Fruit fly (Drosophila melanogaster) whole organism, embryonic: ENCODE measurements around the gene TwdlK.

ENCODE experiments used
- Adf1 ChIP-seq: fragments of 200-800 bp; sonication (Bioruptor generic); IDR thresholded peaks from 2 replicates; pipeline ENCODE4 v1.3.6; 2022; ENCODE audit warnings: missing biosample characterization, missing genetic modification characterization
- Atf3 ChIP-seq: fragments of 200-800 bp; sonication (Bioruptor generic); optimal IDR thresholded peaks from 3 replicates; lab custom pipeline; 2016; ENCODE audit warnings: missing biosample characterization, missing genetic modification characterization
- Bgb ChIP-seq: fragments of 200-800 bp; sonication (Bioruptor generic); IDR thresholded peaks from 2 replicates; pipeline ENCODE4 v1.3.6; 2022; ENCODE audit warnings: missing biosample characterization, missing genetic modification characterization; ENCODE audit not compliant: partially characterized antibody
- CG10209 ChIP-seq: fragments of 200-800 bp; sonication (Bioruptor generic); optimal IDR thresholded peaks from 3 replicates; lab custom pipeline; 2017; ENCODE audit warnings: missing biosample characterization, mild to moderate bottlenecking, missing genetic modification characterization, missing genetic modification reagents
- CG13123 ChIP-seq: fragments of 200-800 bp; sonication (Bioruptor generic); optimal IDR thresholded peaks from 2 replicates; lab custom pipeline; 2016; ENCODE audit warnings: missing biosample characterization, missing genetic modification characterization
- CG13296 ChIP-seq: fragments of 200-800 bp; sonication (Bioruptor generic); optimal IDR thresholded peaks from 3 replicates; lab custom pipeline; 2018; ENCODE audit warnings: missing biosample characterization, mild to moderate bottlenecking, missing genetic modification characterization
- CG15073 ChIP-seq: fragments of 200-800 bp; sonication (Bioruptor generic); optimal IDR thresholded peaks from 2 replicates; lab custom pipeline; 2016; ENCODE audit warnings: missing biosample characterization, missing genetic modification characterization
- CG16863 ChIP-seq: fragments of 200-800 bp; sonication (Bioruptor generic); optimal IDR thresholded peaks from 3 replicates; lab custom pipeline; 2016; ENCODE audit warnings: missing biosample characterization, missing genetic modification characterization
- CG17359 ChIP-seq: fragments of 200-800 bp; sonication (Bioruptor generic); optimal IDR thresholded peaks from 3 replicates; lab custom pipeline; 2018; ENCODE audit warnings: missing biosample characterization, mild to moderate bottlenecking, missing genetic modification characterization, moderate library complexity
- CG18476 ChIP-seq: fragments of 200-800 bp; sonication (Bioruptor generic); optimal IDR thresholded peaks from 2 replicates; lab custom pipeline; 2016; ENCODE audit warnings: missing biosample characterization, mild to moderate bottlenecking, missing genetic modification characterization
- CG3407 ChIP-seq: fragments of 200-800 bp; sonication (Bioruptor generic); optimal IDR thresholded peaks from 2 replicates; lab custom pipeline; 2018; ENCODE audit warnings: missing biosample characterization, mild to moderate bottlenecking, missing genetic modification characterization
- CG4424 ChIP-seq: fragments of 200-800 bp; sonication (Bioruptor generic); optimal IDR thresholded peaks from 3 replicates; lab custom pipeline; 2016; ENCODE audit warnings: missing biosample characterization, missing genetic modification characterization
- CG6175 ChIP-seq: fragments of 200-800 bp; sonication (Bioruptor generic); IDR thresholded peaks from 3 replicates; pipeline ENCODE4 v1.3.6; 2022; ENCODE audit warnings: missing biosample characterization, missing genetic modification characterization
- CG7745 ChIP-seq: fragments of 200-800 bp; sonication (Bioruptor generic); optimal IDR thresholded peaks from 2 replicates; lab custom pipeline; 2018; ENCODE audit warnings: missing biosample characterization, mild to moderate bottlenecking, missing genetic modification characterization, moderate library complexity
- CG7987 ChIP-seq: fragments of 200-800 bp; sonication (Bioruptor generic); optimal IDR thresholded peaks from 2 replicates; lab custom pipeline; 2018; ENCODE audit warnings: missing biosample characterization, mild to moderate bottlenecking, missing genetic modification characterization, moderate library complexity
- CrebB ChIP-seq: fragments of 200-800 bp; sonication (Bioruptor generic); optimal IDR thresholded peaks from 3 replicates; lab custom pipeline; 2018; ENCODE audit warnings: missing biosample characterization, mild to moderate bottlenecking, missing genetic modification characterization
- Dbx ChIP-seq: fragments of 200-800 bp; sonication (Bioruptor generic); IDR thresholded peaks from 3 replicates; pipeline ENCODE4 v1.3.6; 2022; ENCODE audit warnings: missing biosample characterization, missing genetic modification characterization
- Deaf1 ChIP-seq: fragments of 200-800 bp; optimal IDR thresholded peaks from 3 replicates; lab custom pipeline; 2019; ENCODE audit warnings: missing biosample characterization, mild to moderate bottlenecking, missing genetic modification characterization, moderate library complexity
- ERR ChIP-seq: fragments of 200-800 bp; sonication (Bioruptor generic); optimal IDR thresholded peaks from 2 replicates; lab custom pipeline; 2016; ENCODE audit warnings: missing biosample characterization, missing genetic modification characterization
- Eip74EF ChIP-seq, 2 experiments: fragments of 200-800 bp in 1 of 2; fragments of >200 bp in 1 of 2; sonication (Bioruptor generic) in 1 of 2; optimal IDR thresholded peaks; 2 replicates each; lab custom pipeline; 2017 to 2019; ENCODE audit warnings: missing biosample characterization in 2 of 2, missing genetic modification characterization in 2 of 2, mild to moderate bottlenecking in 1 of 2, moderate library complexity in 1 of 2
- HmgZ ChIP-seq: fragments of 200-800 bp; sonication (Bioruptor generic); optimal IDR thresholded peaks from 2 replicates; lab custom pipeline; 2018; ENCODE audit warnings: missing biosample characterization, mild to moderate bottlenecking, missing genetic modification characterization
- Hr78 ChIP-seq, 2 experiments: fragments of 200-800 bp in 1 of 2; fragments of >200 bp in 1 of 2; sonication (Bioruptor generic) in 1 of 2; optimal IDR thresholded peaks; 2 replicates each; lab custom pipeline; 2017 to 2019; ENCODE audit warnings: missing biosample characterization in 2 of 2, missing genetic modification characterization in 2 of 2, mild to moderate bottlenecking in 1 of 2, moderate library complexity in 1 of 2
- Med ChIP-seq: fragments of 200-800 bp; sonication (Bioruptor generic); peaks from one replicate; lab custom pipeline; 2016; ENCODE audit warnings: missing biosample characterization, missing genetic modification characterization, mild to moderate bottlenecking, inconsistent platforms, moderate library complexity
- Meics ChIP-seq: fragments of 200-800 bp; sonication (Bioruptor generic); optimal IDR thresholded peaks from 2 replicates; lab custom pipeline; 2017; ENCODE audit warnings: missing biosample characterization, mild to moderate bottlenecking, missing genetic modification characterization
- Nf-YA ChIP-seq: fragments of 200-800 bp; sonication (Bioruptor generic); IDR thresholded peaks from 2 replicates; pipeline ENCODE4 v1.3.6; 2022; ENCODE audit warnings: missing biosample characterization, missing genetic modification characterization
- Pdp1 ChIP-seq, 2 experiments: fragments of 200-800 bp; sonication (Bioruptor generic); optimal IDR thresholded peaks; 3 replicates each; lab custom pipeline; 2016; ENCODE audit warnings: missing biosample characterization in 2 of 2, missing genetic modification characterization in 2 of 2, mild to moderate bottlenecking in 1 of 2, moderate library complexity in 1 of 2
- Sox102F ChIP-seq: fragments of 200-800 bp; sonication (Bioruptor generic); optimal IDR thresholded peaks from 2 replicates; lab custom pipeline; 2018; ENCODE audit warnings: missing biosample characterization, mild to moderate bottlenecking, missing genetic modification characterization, moderate library complexity
- Vsx1 ChIP-seq: fragments of 200-800 bp; sonication (Bioruptor generic); optimal IDR thresholded peaks from 2 replicates; lab custom pipeline; 2017; ENCODE audit warnings: missing biosample characterization, mild to moderate bottlenecking, missing genetic modification characterization, missing genetic modification reagents
- Xbp1 ChIP-seq: fragments of 200-800 bp; sonication (Bioruptor generic); optimal IDR thresholded peaks from 3 replicates; lab custom pipeline; 2016; ENCODE audit warnings: missing biosample characterization, mild to moderate bottlenecking, missing genetic modification characterization
- az2 ChIP-seq: fragments of 200-800 bp; sonication (Bioruptor generic); optimal IDR thresholded peaks from 3 replicates; lab custom pipeline; 2016; ENCODE audit warnings: missing biosample characterization, missing genetic modification characterization
- chm ChIP-seq: fragments of 200-800 bp; sonication (Bioruptor generic); IDR thresholded peaks from 2 replicates; pipeline ENCODE4 v1.3.6; 2022; ENCODE audit warnings: missing biosample characterization, missing genetic modification characterization
- ewg ChIP-seq: fragments of 200-800 bp; sonication (Bioruptor generic); optimal IDR thresholded peaks from 3 replicates; lab custom pipeline; 2017; ENCODE audit warnings: mild to moderate bottlenecking, missing biosample characterization, missing genetic modification reagents, missing genetic modification characterization
- exex ChIP-seq: fragments of 200-800 bp; sonication (Bioruptor generic); optimal IDR thresholded peaks from 4 replicates; lab custom pipeline; 2018; ENCODE audit warnings: missing biosample characterization, mild to moderate bottlenecking, missing genetic modification characterization, moderate library complexity
- fd102C ChIP-seq: fragments of 200-800 bp; sonication (Bioruptor generic); optimal IDR thresholded peaks from 2 replicates; lab custom pipeline; 2018; ENCODE audit warnings: missing biosample characterization, mild to moderate bottlenecking, missing genetic modification characterization, moderate library complexity
- grn ChIP-seq: fragments of 200-800 bp; sonication (Bioruptor generic); optimal IDR thresholded peaks from 3 replicates; lab custom pipeline; 2017; ENCODE audit warnings: missing biosample characterization, missing genetic modification characterization
- h ChIP-seq: fragments of >200 bp; optimal IDR thresholded peaks from 2 replicates; lab custom pipeline; 2017
- kah ChIP-seq: fragments of 200-800 bp; sonication (Bioruptor generic); optimal IDR thresholded peaks from 2 replicates; lab custom pipeline; 2018; ENCODE audit warnings: missing biosample characterization, mild to moderate bottlenecking, missing genetic modification characterization
- kay ChIP-seq: fragments of 200-800 bp; sonication (Bioruptor generic); optimal IDR thresholded peaks from 2 replicates; lab custom pipeline; 2016; ENCODE audit warnings: missing biosample characterization, missing genetic modification characterization
- lbe ChIP-seq: fragments of 200-800 bp; sonication (Bioruptor generic); optimal IDR thresholded peaks from 2 replicates; lab custom pipeline; 2016; ENCODE audit warnings: missing biosample characterization, mild to moderate bottlenecking, missing genetic modification characterization
- otp ChIP-seq: fragments of 200-800 bp; sonication (Bioruptor generic); IDR thresholded peaks from 3 replicates; pipeline ENCODE4, ENCODE4 v1.3.6; 2022; ENCODE audit warnings: missing biosample characterization, missing genetic modification characterization
- prd ChIP-seq, 3 experiments: fragments of >200 bp in 2 of 3; fragments of 200-800 bp in 1 of 3; sonication (Bioruptor generic) in 1 of 3; optimal IDR thresholded peaks in 2 of 3; IDR thresholded peaks in 1 of 3; 2 replicates in 2 of 3; 3 replicates in 1 of 3; pipeline versions ENCODE4 v1.3.6 to Lab custom; 2017 to 2022; ENCODE audit warnings: missing biosample characterization in 1 of 3, missing genetic modification characterization in 1 of 3
- sens-2 ChIP-seq: fragments of 200-800 bp; sonication (Bioruptor generic); IDR thresholded peaks from 2 replicates; pipeline ENCODE4 v1.3.6; 2022; ENCODE audit warnings: missing biosample characterization, missing genetic modification characterization
- sob ChIP-seq: fragments of 200-800 bp; sonication (Bioruptor generic); IDR thresholded peaks from 2 replicates; pipeline ENCODE4 v1.3.6; 2022; ENCODE audit warnings: missing biosample characterization, missing genetic modification characterization
- vfl ChIP-seq: fragments of 200-800 bp; sonication (Bioruptor generic); optimal IDR thresholded peaks from 2 replicates; lab custom pipeline; 2016; ENCODE audit warnings: missing biosample characterization, missing genetic modification characterization
- vnd ChIP-seq: fragments of 200-800 bp; sonication (Bioruptor generic); IDR thresholded peaks from 3 replicates; pipeline ENCODE4 v1.3.6; 2022; ENCODE audit warnings: missing biosample characterization, missing genetic modification characterization; ENCODE audit not compliant: partially characterized antibody

The TwdlK gene

DNA sequence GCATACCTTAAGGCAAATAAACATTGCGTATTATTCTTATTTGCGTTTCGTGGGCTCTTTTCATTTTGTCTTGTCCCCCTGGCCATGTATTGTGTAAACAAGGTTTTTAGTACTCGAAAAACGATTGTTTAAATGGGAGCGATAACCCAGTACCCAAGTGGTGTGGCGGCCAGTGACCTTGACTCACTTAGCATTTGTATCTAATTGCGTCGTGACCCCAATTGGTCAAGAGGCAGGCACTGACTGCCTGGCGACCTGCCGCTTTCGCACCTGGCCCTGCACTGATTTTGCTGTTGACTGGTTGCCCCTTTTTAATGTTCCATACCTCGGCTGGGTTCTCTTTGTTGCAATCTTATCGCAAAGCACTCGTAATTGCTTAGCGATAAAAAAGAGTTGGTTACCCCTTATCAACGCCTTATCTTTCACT lies 40.4 kb downstream of the TwdlK start (continued):
- TF ChIP-seq vfl (no peak), Vsx1 (GFP tag; lab: Kevin White, UChicago) (peak; percentile 33), fd102C (GFP tag; lab: Kevin White, UChicago) (no peak), Pdp1 (GFP tag; optimal IDR thresholded peaks at IDR 0.05; lab: Kevin White, UChicago) (peak in 1 of 2 experiments; percentile 7), ERR (GFP tag; lab: Kevin White, UChicago) (peak; percentile 11), Deaf1 (peak; percentile 2), CG3407 (no peak), kay (GFP tag; lab: Kevin White, UChicago) (no peak), Bgb (no peak), vnd (GFP tag; lab: Robert Waterston, UW) (0 out of 3 replicates have a peak, but pooled peaks have one; percentile 37), chm (no peak; the same call in 1 of the 2 replicates), Atf3 (GFP tag; lab: Kevin White, UChicago) (no peak), CG7987 (GFP tag; lab: Kevin White, UChicago) (no peak), kah (no peak), Dbx (GFP tag; lab: Robert Waterston, UW) (peak; percentile 50; the same call in 2 of the 3 replicates), Xbp1 (GFP tag; lab: Kevin White, UChicago) (no peak), Eip74EF (GFP tag; optimal IDR thresholded peaks at IDR 0.05; lab: Kevin White, UChicago) (no peak), CG13123 (GFP tag; lab: Kevin White, UChicago) (no peak), Hr78 (GFP tag; optimal IDR thresholded peaks at IDR 0.05; lab: Kevin White, UChicago) (peak in 1 of 2 experiments; percentile 40), CG18476 (no peak), CG16863 (no peak), Meics (GFP tag; lab: Kevin White, UChicago) (peak; percentile 21), grn (GFP tag; lab: Kevin White, UChicago) (peak; percentile 72), Sox102F (GFP tag; lab: Kevin White, UChicago) (peak; percentile 20), az2 (GFP tag; lab: Kevin White, UChicago) (no peak), lbe (GFP tag; lab: Kevin White, UChicago) (peak; percentile 42), CG13296 (GFP tag; lab: Kevin White, UChicago) (peak; percentile 31), Med (GFP tag; lab: Kevin White, UChicago) (peak; percentile 81), h (lab: Kevin White, UChicago) (no peak), CG6175 (GFP tag; lab: Robert Waterston, UW) (no peak), ewg (no peak), CG15073 (no peak), CrebB (tag; lab: Kevin White, UChicago) (no peak), sens-2 (GFP tag; lab: Robert Waterston, UW) (peak; percentile 84), sob (GFP tag; lab: Robert Waterston, UW) (peak; percentile 32; the same call in 1 of the 2 replicates), CG4424 (GFP tag; lab: Kevin White, UChicago) (no peak), CG7745 (tag; lab: Kevin White, UChicago) (no peak), Nf-YA (0 out of 2 replicates have a peak, but pooled peaks have one; percentile 17), CG10209 (GFP tag; lab: Kevin White, UChicago) (peak; percentile 30), prd (optimal IDR thresholded peaks at IDR 0.05; lab: Kevin White, UChicago) (no peak), prd (GFP tag; IDR thresholded peaks at IDR 0.05; lab: Robert Waterston, UW) (no peak), CG17359 (tag; lab: Kevin White, UChicago) (peak; percentile 15), otp (GFP tag; lab: Robert Waterston, UW) (no peak), Adf1 (GFP tag; lab: Robert Waterston, UW) (peak; percentile 26; the same call in 1 of the 2 replicates), HmgZ (tag; lab: Kevin White, UChicago) (peak; percentile 32), exex (tag; lab: Kevin White, UChicago) (peak; percentile 93)
